Worm (Caenorhabditis elegans): ENCODE data around the gene tag-314.
A peak's percentile ranks its signal among the peaks of the same experiment; 100 is the strongest.

tag-314 gene

ce11 chrV:10426253-10426652, 2.3 kb downstream of the tag-314 start, which contains the start of gene apc-10:
apc-10 (minus strand) TSS chrV:10426353.
- TF ChIP-seq jun-1 (tag; optimal IDR thresholded peaks at IDR 0.05) (no peak), efl-1 (optimal IDR thresholded peaks at IDR 0.05) (no peak), efl-1 (GFP tag; optimal IDR thresholded peaks at IDR 0.05 in 1 of 2) (no peak), skn-1 (tag; optimal IDR thresholded peaks at IDR 0.05) (no peak), lin-35 (GFP tag; optimal IDR thresholded peaks at IDR 0.05) (no peak), zag-1 (tag; optimal IDR thresholded peaks at IDR 0.05) (no peak), ceh-8 (GFP tag; optimal IDR thresholded peaks at IDR 0.05) (no peak), nhr-28 (tag; optimal IDR thresholded peaks at IDR 0.05) (no peak)

ce11 chrV:10425098-10425497, 3.4 kb downstream of the tag-314 start, which contains the start of gene col-12:
col-12 (minus strand) TSS chrV:10425198.
- no peak for TF ChIP-seq C04F5.9 (tag; optimal IDR thresholded peaks at IDR 0.05)
- no peak for TF ChIP-seq ceh-90 (tag; optimal IDR thresholded peaks at IDR 0.05)
- TF ChIP-seq nhr-90 (tag; optimal IDR thresholded peaks at IDR 0.05; ENCODE audit: poor library complexity), result no peak
- TF ChIP-seq zip-4 (GFP tag; optimal IDR thresholded peaks at IDR 0.05), result no peak
- TF ChIP-seq pqm-1 (tag; optimal IDR thresholded peaks at IDR 0.05), result no peak
- no peak for TF ChIP-seq fkh-8 (tag; optimal IDR thresholded peaks at IDR 0.05)
- TF ChIP-seq dpl-1 (GFP tag; optimal IDR thresholded peaks at IDR 0.05), result no peak
- TF ChIP-seq pag-3 (tag; optimal IDR thresholded peaks at IDR 0.05; ENCODE audit: borderline replicate concordance, insufficient read depth), result no peak
- no peak for TF ChIP-seq snpc-4 (tag; optimal IDR thresholded peaks at IDR 0.05)
- TF ChIP-seq aly-2 (tag; optimal IDR thresholded peaks at IDR 0.05), result no peak
- no peak for TF ChIP-seq nhr-19 (GFP tag; conservative IDR thresholded peaks at IDR 0.05)

ce11 chrV:10423511-10423910, 5.0 kb downstream of the tag-314 start:
- TF ChIP-seq aha-1 (tag; optimal IDR thresholded peaks at IDR 0.05) (no peak), nhr-85 (tag) (peak; percentile 64)

- TF ChIP-seq ceh-8 (GFP tag; optimal IDR thresholded peaks at IDR 0.05) (no peak), fkh-4 (tag; optimal IDR thresholded peaks at IDR 0.05; ENCODE audit: borderline replicate concordance) (no peak), pax-3 (tag; optimal IDR thresholded peaks at IDR 0.05) (no peak), C04F5.9 (tag; optimal IDR thresholded peaks at IDR 0.05) (no peak), nhr-85 (tag) (no peak), nhr-20 (tag; optimal IDR thresholded peaks at IDR 0.05) (no peak), C34B4.2 (tag; optimal IDR thresholded peaks at IDR 0.05) (no peak), ztf-4 (tag; optimal IDR thresholded peaks at IDR 0.05) (no peak), fkh-8 (tag; optimal IDR thresholded peaks at IDR 0.05) (no peak), unc-86 (tag; optimal IDR thresholded peaks at IDR 0.05) (no peak), ceh-90 (tag; optimal IDR thresholded peaks at IDR 0.05) (no peak), lir-3 (tag; optimal IDR thresholded peaks at IDR 0.05; ENCODE audit: poor library complexity) (no peak), mep-1 (tag; optimal IDR thresholded peaks at IDR 0.05) (no peak), ets-5 (GFP tag; IDR thresholded peaks at IDR 0.05) (no peak), nhr-71 (tag; optimal IDR thresholded peaks at IDR 0.05) (no peak), unc-130 (tag; optimal IDR thresholded peaks at IDR 0.05) (no peak), hlh-4 (tag; optimal IDR thresholded peaks at IDR 0.05) (no peak)
These were observed 6.7 kb downstream of the tag-314 start, which contains the start of gene col-13 for ce11 chrV:10421802-10422201. col-13 (minus strand) TSS chrV:10421902.

ce11 chrV:10418961-10419360, 9.5 kb downstream of the tag-314 start, which contains the start of gene F15H10.5:
F15H10.5 (minus strand) TSS chrV:10419061.
- TF ChIP-seq ztf-4 (tag; optimal IDR thresholded peaks at IDR 0.05) (no peak), snpc-4 (tag; optimal IDR thresholded peaks at IDR 0.05) (no peak)

ce11 chrV:10416925-10417324, 11.6 kb downstream of the tag-314 start, which contains the start of gene F15H10.10:
F15H10.10 (minus strand) TSS chrV:10417025.
- TF ChIP-seq lin-13 (GFP tag; optimal IDR thresholded peaks at IDR 0.05), result no peak
- no peak for TF ChIP-seq ztf-4 (tag; optimal IDR thresholded peaks at IDR 0.05)
- no peak for TF ChIP-seq egl-27 (tag; optimal IDR thresholded peaks at IDR 0.05)
- TF ChIP-seq dsc-1 (tag; optimal IDR thresholded peaks at IDR 0.05), result no peak
- no peak for TF ChIP-seq fkh-8 (tag; optimal IDR thresholded peaks at IDR 0.05)
- TF ChIP-seq skn-1 (tag; optimal IDR thresholded peaks at IDR 0.05), result no peak
- TF ChIP-seq Y116A8C.19 (tag; optimal IDR thresholded peaks at IDR 0.05; ENCODE audit: borderline replicate concordance), result no peak
- TF ChIP-seq unc-62 (GFP tag; optimal IDR thresholded peaks at IDR 0.05), result no peak
- TF ChIP-seq zag-1 (tag; optimal IDR thresholded peaks at IDR 0.05), result no peak
- no peak for TF ChIP-seq nhr-90 (tag; optimal IDR thresholded peaks at IDR 0.05; ENCODE audit: poor library complexity)
- TF ChIP-seq C16A3.4 (tag; optimal IDR thresholded peaks at IDR 0.05), result no peak
- TF ChIP-seq lir-3 (tag; optimal IDR thresholded peaks at IDR 0.05; ENCODE audit: poor library complexity), result no peak
- TF ChIP-seq C34B4.2 (tag; optimal IDR thresholded peaks at IDR 0.05), result no peak
- no peak for TF ChIP-seq tbx-2 (tag; optimal IDR thresholded peaks at IDR 0.05)
- no peak for TF ChIP-seq sup-37 (GFP tag; optimal IDR thresholded peaks at IDR 0.05)

Measured in whole organism, L1 larva.